Worm (Caenorhabditis elegans) whole organism, L4 larva: ENCODE data around the gene srr-8.

Experiments
- D1046.2 ChIP-seq: fragments of 200-800 bp; sonication (Bioruptor generic); IDR thresholded peaks from 2 replicates; pipeline ENCODE4 v1.3.6; 2022; ENCODE audit warnings: missing genetic modification characterization, missing compliant biosample characterization
- F49E8.2 ChIP-seq: sonication (generic microtip); optimal IDR thresholded peaks from 2 replicates; lab custom pipeline; 2016; ENCODE audit warnings: missing compliant biosample characterization, mild to moderate bottlenecking, missing genetic modification characterization, borderline replicate concordance
- Y105C5A.15 ChIP-seq: fragments of 200-800 bp; sonication (Bioruptor generic); IDR thresholded peaks from 2 replicates; pipeline ENCODE4 v1.3.6; 2022; ENCODE audit warnings: missing genetic modification characterization, missing compliant biosample characterization
- Y48G9A.11 ChIP-seq: fragments of 200-800 bp; sonication (Bioruptor generic); IDR thresholded peaks from 2 replicates; pipeline ENCODE4 v1.3.6; 2022; ENCODE audit warnings: missing genetic modification reagents, missing genetic modification characterization, missing compliant biosample characterization
- Y75B8A.6 ChIP-seq: fragments of 200-800 bp; sonication (Bioruptor generic); IDR thresholded peaks from 2 replicates; pipeline ENCODE4 v1.3.6; 2022; ENCODE audit warnings: missing genetic modification reagents, missing genetic modification characterization, missing compliant biosample characterization
- ZK337.2 ChIP-seq: fragments of 200-800 bp; sonication (Bioruptor generic); IDR thresholded peaks from 2 replicates; pipeline ENCODE4 v1.3.6; 2022; ENCODE audit warnings: missing genetic modification reagents, missing genetic modification characterization, missing compliant biosample characterization
- ZK546.5 ChIP-seq, 2 experiments: sonication (generic microtip); optimal IDR thresholded peaks; 2 replicates each; lab custom pipeline; 2017; ENCODE audit warnings: missing biosample characterization in 2 of 2, missing genetic modification characterization in 2 of 2
- aha-1 ChIP-seq: fragments of 150-350 bp; peaks from one replicate; lab custom pipeline; 2014; ENCODE audit warnings: missing biosample characterization, missing genetic modification characterization
- arid-1 ChIP-seq: fragments of 200-800 bp; sonication (Bioruptor generic); conservative IDR thresholded peaks from 2 replicates; pipeline ENCODE4 v1.3.6; 2022; ENCODE audit warnings: missing genetic modification reagents, missing genetic modification characterization, missing compliant biosample characterization
- ceh-20 ChIP-seq: fragments of 200-800 bp; sonication (Bioruptor generic); IDR thresholded peaks from 2 replicates; pipeline ENCODE4 v1.3.6; 2022; ENCODE audit warnings: missing genetic modification reagents, missing genetic modification characterization, missing compliant biosample characterization
- ceh-28 ChIP-seq: fragments of 150-350 bp; optimal IDR thresholded peaks from 2 replicates; lab custom pipeline; 2014; ENCODE audit warnings: missing biosample characterization, missing genetic modification reagents, missing genetic modification characterization
- ceh-44 ChIP-seq: fragments of 200-800 bp; sonication (Bioruptor generic); IDR thresholded peaks from 2 replicates; pipeline ENCODE4 v1.3.6; 2022; ENCODE audit warnings: missing genetic modification reagents, missing genetic modification characterization, missing compliant biosample characterization
- ceh-62 ChIP-seq: sonication (generic microtip); optimal IDR thresholded peaks from 2 replicates; lab custom pipeline; 2017; ENCODE audit warnings: missing biosample characterization, missing genetic modification characterization
- ceh-82 ChIP-seq: sonication (generic microtip); optimal IDR thresholded peaks from 2 replicates; lab custom pipeline; 2017; ENCODE audit warnings: missing biosample characterization, missing genetic modification characterization
- daf-19 ChIP-seq: fragments of 200-800 bp; sonication (Bioruptor generic); conservative IDR thresholded peaks from 2 replicates; pipeline ENCODE4 v1.3.6; 2022; ENCODE audit warnings: missing genetic modification characterization, missing compliant biosample characterization
- dmd-6 ChIP-seq: fragments of 200-800 bp; sonication (Bioruptor generic); IDR thresholded peaks from 2 replicates; pipeline ENCODE4 v1.3.6; 2022; ENCODE audit warnings: missing genetic modification reagents, missing genetic modification characterization, missing compliant biosample characterization
- dmd-9 ChIP-seq: fragments of 200-800 bp; sonication (Bioruptor generic); IDR thresholded peaks from 2 replicates; pipeline ENCODE4 v1.3.6; 2022; ENCODE audit warnings: missing genetic modification reagents, missing genetic modification characterization, missing compliant biosample characterization
- duxl-1 ChIP-seq: sonication (generic microtip); optimal IDR thresholded peaks from 2 replicates; lab custom pipeline; 2016; ENCODE audit warnings: mild to moderate bottlenecking, missing genetic modification characterization, moderate library complexity, missing compliant biosample characterization; ENCODE audit not compliant: poor library complexity
- hmg-1.1 ChIP-seq: fragments of 200-800 bp; sonication (Bioruptor generic); IDR thresholded peaks from 2 replicates; pipeline ENCODE4 v1.3.6; 2022; ENCODE audit warnings: missing genetic modification reagents, missing genetic modification characterization, missing compliant biosample characterization
- lim-7 ChIP-seq: fragments of 200-800 bp; sonication (Bioruptor generic); IDR thresholded peaks from 2 replicates; pipeline ENCODE4 v1.3.6; 2022; ENCODE audit warnings: missing genetic modification characterization, missing compliant biosample characterization
- lin-1 ChIP-seq: fragments of 200-800 bp; sonication (Bioruptor generic); IDR thresholded peaks from 2 replicates; pipeline ENCODE4 v1.3.6; 2022; ENCODE audit warnings: missing genetic modification reagents, missing genetic modification characterization, missing compliant biosample characterization
- lin-15B ChIP-seq: fragments of 150-350 bp; sonication (generic microtip); optimal IDR thresholded peaks from 3 replicates; lab custom pipeline; 2014; ENCODE audit warnings: missing biosample characterization, missing genetic modification characterization
- lin-29 ChIP-seq: fragments of 200-800 bp; sonication (Bioruptor generic); IDR thresholded peaks from 2 replicates; pipeline ENCODE4 v1.3.6; 2022; ENCODE audit warnings: missing genetic modification reagents, missing genetic modification characterization, missing compliant biosample characterization
- lin-38 ChIP-seq: fragments of 200-800 bp; sonication (Bioruptor generic); IDR thresholded peaks from 2 replicates; pipeline ENCODE4 v1.3.6; 2022; ENCODE audit warnings: missing genetic modification reagents, missing genetic modification characterization, missing compliant biosample characterization
- mdt-29 ChIP-seq: fragments of 200-800 bp; sonication (Bioruptor generic); IDR thresholded peaks from 2 replicates; pipeline ENCODE4 v1.3.6; 2022; ENCODE audit warnings: missing genetic modification reagents, missing genetic modification characterization, missing compliant biosample characterization
- mxl-3 ChIP-seq: fragments of 200-800 bp; sonication (Bioruptor generic); optimal IDR thresholded peaks from 2 replicates; lab custom pipeline; 2018; ENCODE audit warnings: mild to moderate bottlenecking, missing genetic modification characterization, missing compliant biosample characterization
- nhr-111 ChIP-seq: fragments of 200-800 bp; sonication (Bioruptor generic); optimal IDR thresholded peaks from 2 replicates; lab custom pipeline; 2018; ENCODE audit warnings: mild to moderate bottlenecking, missing genetic modification characterization, missing compliant biosample characterization
- nhr-28 ChIP-seq: fragments of 150-350 bp; optimal IDR thresholded peaks from 2 replicates; lab custom pipeline; 2014; ENCODE audit warnings: missing biosample characterization, missing genetic modification characterization
- nhr-48 ChIP-seq: sonication (generic microtip); optimal IDR thresholded peaks from 2 replicates; lab custom pipeline; 2016; ENCODE audit warnings: mild to moderate bottlenecking, missing genetic modification characterization, missing compliant biosample characterization
- nhr-6 ChIP-seq: fragments of 150-350 bp; optimal IDR thresholded peaks from 2 replicates; lab custom pipeline; 2014; ENCODE audit warnings: missing biosample characterization, missing genetic modification characterization
- nhr-76 ChIP-seq: fragments of 150-350 bp; optimal IDR thresholded peaks from 2 replicates; lab custom pipeline; 2014; ENCODE audit warnings: missing biosample characterization, missing genetic modification characterization
- php-3 ChIP-seq: fragments of 200-800 bp; sonication (Bioruptor generic); IDR thresholded peaks from 2 replicates; pipeline ENCODE4 v1.3.6; 2022; ENCODE audit warnings: missing genetic modification reagents, missing genetic modification characterization, missing compliant biosample characterization
- pqm-1 ChIP-seq: sonication (generic microtip); optimal IDR thresholded peaks from 2 replicates; lab custom pipeline; 2017; ENCODE audit warnings: missing biosample characterization, missing genetic modification characterization
- rbr-2 ChIP-seq: sonication (generic microtip); optimal IDR thresholded peaks from 2 replicates; lab custom pipeline; 2016; ENCODE audit warnings: missing genotype, missing genetic modification characterization, missing compliant biosample characterization
- saeg-2 ChIP-seq: fragments of 200-800 bp; sonication (Bioruptor generic); IDR thresholded peaks from 2 replicates; pipeline ENCODE4 v1.3.6; 2022; ENCODE audit warnings: missing genetic modification reagents, missing genetic modification characterization, missing compliant biosample characterization
- set-16 ChIP-seq: fragments of 200-800 bp; sonication (Bioruptor generic); IDR thresholded peaks from 2 replicates; pipeline ENCODE4 v1.3.6; 2022; ENCODE audit warnings: missing genetic modification reagents, missing genetic modification characterization, missing compliant biosample characterization
- snpc-1.2 ChIP-seq: fragments of 200-800 bp; sonication (Bioruptor generic); IDR thresholded peaks from 2 replicates; pipeline ENCODE4 v1.3.6; 2022; ENCODE audit warnings: missing genetic modification reagents, missing genetic modification characterization, missing compliant biosample characterization
- spr-3 ChIP-seq: fragments of 200-800 bp; sonication (Bioruptor generic); optimal IDR thresholded peaks from 2 replicates; lab custom pipeline; 2018; ENCODE audit warnings: mild to moderate bottlenecking, missing genetic modification characterization, missing compliant biosample characterization
- tag-97 ChIP-seq: fragments of 200-800 bp; sonication (Bioruptor generic); IDR thresholded peaks from 2 replicates; pipeline ENCODE4 v1.3.6; 2022; ENCODE audit warnings: missing genetic modification characterization, missing compliant biosample characterization
- tra-1 ChIP-seq: fragments of 200-800 bp; sonication (Bioruptor generic); IDR thresholded peaks from 2 replicates; pipeline ENCODE4 v1.3.6; 2022; ENCODE audit warnings: missing genetic modification reagents, missing genetic modification characterization, missing compliant biosample characterization
- unc-130 ChIP-seq: sonication (generic microtip); optimal IDR thresholded peaks from 2 replicates; lab custom pipeline; 2016; ENCODE audit warnings: missing genetic modification reagents, missing genetic modification characterization, missing compliant biosample characterization
- unc-62 ChIP-seq, 3 experiments: fragments of 150-350 bp in 1 of 3; sonication (generic microtip); optimal IDR thresholded peaks in 2 of 3; peaks in 1 of 3; 1 replicate in 1 of 3; 2 replicates in 2 of 3; lab custom pipeline; 2014 to 2017; ENCODE audit warnings: missing biosample characterization in 3 of 3, missing genetic modification characterization in 3 of 3, missing genetic modification reagents in 3 of 3, missing genotype in 1 of 3
- vab-7 ChIP-seq: fragments of 200-800 bp; sonication (Bioruptor generic); IDR thresholded peaks from 2 replicates; pipeline ENCODE4 v1.3.6; 2022; ENCODE audit warnings: missing genetic modification reagents, missing genetic modification characterization, missing compliant biosample characterization
- zag-1 ChIP-seq: fragments of 150-350 bp; optimal IDR thresholded peaks from 2 replicates; lab custom pipeline; 2014; ENCODE audit warnings: missing biosample characterization, missing genetic modification characterization
- zfp-3 ChIP-seq: fragments of 200-800 bp; sonication (Bioruptor generic); conservative IDR thresholded peaks from 2 replicates; pipeline ENCODE4 v1.3.6; 2022; ENCODE audit warnings: missing genetic modification reagents, missing genetic modification characterization, missing compliant biosample characterization

srr-8 gene

DNA sequence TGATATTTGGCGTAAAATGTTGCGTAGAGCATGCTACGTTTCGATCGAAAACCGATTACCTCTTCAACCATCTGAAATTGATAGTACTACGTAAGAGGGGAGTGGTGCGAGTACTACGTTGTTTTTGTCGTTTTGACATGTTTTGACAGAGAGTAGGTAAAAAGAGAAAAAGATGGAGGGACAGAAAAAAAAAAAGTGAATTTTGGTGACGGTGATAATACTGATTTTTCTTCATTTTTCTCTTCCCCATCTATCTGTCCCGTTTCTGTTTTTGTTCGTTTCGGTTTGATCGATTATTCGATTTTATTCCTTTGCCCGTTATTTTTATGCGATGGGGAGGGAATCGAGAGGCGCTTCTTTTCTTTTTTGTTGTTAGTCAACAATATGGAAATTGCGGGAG is 39.4 kb downstream of the srr-8 start, which contains the start of gene K11D12.8:
Gene K11D12.8 (minus strand): TSS at position 77 of the 400 bp plus-strand sequence.
- no peak for TF ChIP-seq Y105C5A.15 (GFP tag; lab: Robert Waterston, UW)
- TF ChIP-seq unc-62 (GFP tag; optimal IDR thresholded peaks at IDR 0.05 in 1 of 2; lab: Kevin White, UChicago): peak in 1 of 2 experiments; percentile 77
- TF ChIP-seq unc-62 (tag; optimal IDR thresholded peaks at IDR 0.05; lab: Kevin White, UChicago): no peak
- TF ChIP-seq, all 104 proteins: peak for 1

DNA sequence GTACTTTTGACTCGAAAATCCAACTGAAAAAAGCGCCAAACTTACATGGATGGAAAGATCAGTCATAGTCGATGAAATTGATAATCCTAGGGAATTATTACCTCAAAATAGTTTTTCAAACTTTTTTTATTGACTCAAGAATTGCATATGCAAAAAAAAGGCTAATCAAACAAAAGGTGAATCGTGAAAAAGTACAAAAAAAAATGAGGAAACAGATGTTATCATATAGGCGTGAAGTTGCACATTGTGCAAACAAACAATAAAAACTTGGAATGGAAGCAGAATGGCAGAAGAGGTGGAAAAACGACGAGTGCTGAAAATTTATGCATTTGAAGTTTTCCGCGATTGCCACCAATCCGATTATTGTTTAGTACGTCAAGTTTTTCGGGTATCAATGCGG is 44.6 kb downstream of the srr-8 start, which contains the start of gene exc-14:
Gene exc-14 (minus strand): TSS at position 101 of the 400 bp plus-strand sequence.
- TF ChIP-seq snpc-1.2 (GFP tag; lab: Robert Waterston, UW) (no peak), nhr-111 (GFP tag; lab: Kevin White, UChicago) (no peak), nhr-28 (no peak), spr-3 (GFP tag; lab: Kevin White, UChicago) (no peak), unc-130 (no peak), arid-1 (GFP tag; lab: Robert Waterston, UW) (no peak), ceh-28 (tag; lab: Kevin White, UChicago) (no peak), ceh-20 (no peak), aha-1 (tag; lab: Kevin White, UChicago) (no peak), daf-19 (GFP tag; lab: Robert Waterston, UW) (no peak), nhr-48 (tag; lab: Kevin White, UChicago) (no peak), nhr-6 (no peak), pqm-1 (tag; lab: Kevin White, UChicago) (no peak), nhr-76 (tag; lab: Kevin White, UChicago) (no peak), vab-7 (GFP tag; lab: Robert Waterston, UW) (no peak), Y48G9A.11 (no peak)

DNA sequence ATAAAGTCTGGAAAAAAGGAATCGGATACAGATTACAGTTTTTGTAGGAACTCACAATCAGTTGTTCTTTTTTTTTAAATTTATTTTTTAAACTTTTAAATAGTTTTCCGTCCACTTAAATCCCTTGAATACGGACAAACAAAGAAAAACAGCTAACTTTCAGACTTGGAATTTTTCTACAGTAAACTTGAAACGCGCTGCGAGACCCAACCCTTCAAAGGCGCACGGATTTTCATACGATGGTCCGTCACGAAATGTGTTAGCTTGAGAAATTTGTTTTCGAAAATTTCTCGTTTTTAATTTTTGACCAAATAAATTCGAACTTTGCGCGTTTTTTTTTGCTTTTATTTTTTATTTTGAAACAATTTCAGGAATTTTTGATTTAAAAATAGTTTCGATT is 45.1 kb downstream of the srr-8 start:
- no peak for TF ChIP-seq F49E8.2 (tag; lab: Kevin White, UChicago)
- no peak for TF ChIP-seq duxl-1 (tag; lab: Kevin White, UChicago)
- no peak for TF ChIP-seq ZK546.5 (tag; optimal IDR thresholded peaks at IDR 0.05; lab: Kevin White, UChicago)
- TF ChIP-seq zfp-3 (GFP tag; lab: Robert Waterston, UW): no peak
- no peak for TF ChIP-seq tra-1 (GFP tag; lab: Robert Waterston, UW)
- no peak for TF ChIP-seq tag-97 (GFP tag; lab: Robert Waterston, UW)
- TF ChIP-seq lim-7 (GFP tag; lab: Robert Waterston, UW): no peak
- TF ChIP-seq lin-38: no peak
- no peak for TF ChIP-seq ceh-82 (tag; lab: Kevin White, UChicago)
- no peak for TF ChIP-seq lin-29 (GFP tag; lab: Robert Waterston, UW)
- TF ChIP-seq mxl-3 (GFP tag; lab: Kevin White, UChicago): no peak
- TF ChIP-seq lin-15B: no peak
- no peak for TF ChIP-seq aha-1 (tag; lab: Kevin White, UChicago)
- no peak for TF ChIP-seq zag-1 (tag; lab: Kevin White, UChicago)
- TF ChIP-seq ceh-62 (tag; lab: Kevin White, UChicago): no peak

DNA sequence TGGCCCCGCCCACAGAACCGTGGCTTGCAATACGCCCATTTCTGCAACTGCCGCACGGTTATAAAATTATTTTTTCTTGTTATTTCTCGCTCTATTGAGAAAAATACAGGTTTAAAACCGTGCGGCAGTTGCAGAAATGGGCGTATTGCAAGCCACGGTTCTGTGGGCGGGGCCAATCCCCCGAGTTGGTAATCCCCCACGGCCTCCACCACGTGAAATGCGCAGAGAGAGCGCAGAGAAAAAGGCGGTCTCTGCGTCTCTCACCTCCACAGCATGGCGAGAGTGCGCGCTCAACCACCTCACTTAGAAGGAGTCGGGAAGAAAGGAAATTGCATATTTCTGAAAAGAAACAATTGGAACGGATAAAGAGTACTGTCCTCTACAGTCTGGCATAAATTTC is 45.7 kb downstream of the srr-8 start:
- peak; percentile 89 for TF ChIP-seq dmd-6 (GFP tag; lab: Robert Waterston, UW)
- peak; percentile 73; the same call in 1 of the 2 replicates for TF ChIP-seq D1046.2 (GFP tag; lab: Robert Waterston, UW)
- TF ChIP-seq vab-7 (GFP tag; lab: Robert Waterston, UW): peak; percentile 81; the same call in 1 of the 2 replicates
- peak; percentile 81 for TF ChIP-seq lin-29 (GFP tag; lab: Robert Waterston, UW)
- TF ChIP-seq arid-1 (GFP tag; lab: Robert Waterston, UW): peak; percentile 79; the same call in 1 of the 2 replicates
- TF ChIP-seq ZK337.2 (GFP tag; lab: Robert Waterston, UW): peak; percentile 46; the same call in 1 of the 2 replicates
- TF ChIP-seq Y75B8A.6 (GFP tag; lab: Robert Waterston, UW): 0 out of 2 replicates have a peak, but pooled peaks have one; percentile 33
- peak; percentile 91 for TF ChIP-seq ceh-20
- peak; percentile 94 for TF ChIP-seq set-16 (GFP tag; lab: Robert Waterston, UW)
- TF ChIP-seq rbr-2 (tag; lab: Kevin White, UChicago): peak; percentile 25
- TF ChIP-seq saeg-2: peak; percentile 79
- peak; percentile 90 for TF ChIP-seq lin-38
- TF ChIP-seq php-3: peak; percentile 82
- TF ChIP-seq zfp-3 (GFP tag; lab: Robert Waterston, UW): peak; percentile 82
- TF ChIP-seq lin-1 (GFP tag; lab: Robert Waterston, UW): peak; percentile 60; the same call in 1 of the 2 replicates
- peak; percentile 86 for TF ChIP-seq ceh-44 (GFP tag; lab: Robert Waterston, UW)
- peak; percentile 75 for TF ChIP-seq mdt-29
- 0 out of 2 replicates have a peak, but pooled peaks have one; percentile 64 for TF ChIP-seq dmd-9
- peak; percentile 92 for TF ChIP-seq tra-1 (GFP tag; lab: Robert Waterston, UW)
- TF ChIP-seq hmg-1.1 (GFP tag; lab: Robert Waterston, UW): peak; percentile 97
- 0 out of 2 replicates have a peak, but pooled peaks have one; percentile 30 for TF ChIP-seq snpc-1.2 (GFP tag; lab: Robert Waterston, UW)
